Fruit fly (Drosophila melanogaster): Measurements from ENCODE around the gene CG14860.

Gene CG14860

DNA sequence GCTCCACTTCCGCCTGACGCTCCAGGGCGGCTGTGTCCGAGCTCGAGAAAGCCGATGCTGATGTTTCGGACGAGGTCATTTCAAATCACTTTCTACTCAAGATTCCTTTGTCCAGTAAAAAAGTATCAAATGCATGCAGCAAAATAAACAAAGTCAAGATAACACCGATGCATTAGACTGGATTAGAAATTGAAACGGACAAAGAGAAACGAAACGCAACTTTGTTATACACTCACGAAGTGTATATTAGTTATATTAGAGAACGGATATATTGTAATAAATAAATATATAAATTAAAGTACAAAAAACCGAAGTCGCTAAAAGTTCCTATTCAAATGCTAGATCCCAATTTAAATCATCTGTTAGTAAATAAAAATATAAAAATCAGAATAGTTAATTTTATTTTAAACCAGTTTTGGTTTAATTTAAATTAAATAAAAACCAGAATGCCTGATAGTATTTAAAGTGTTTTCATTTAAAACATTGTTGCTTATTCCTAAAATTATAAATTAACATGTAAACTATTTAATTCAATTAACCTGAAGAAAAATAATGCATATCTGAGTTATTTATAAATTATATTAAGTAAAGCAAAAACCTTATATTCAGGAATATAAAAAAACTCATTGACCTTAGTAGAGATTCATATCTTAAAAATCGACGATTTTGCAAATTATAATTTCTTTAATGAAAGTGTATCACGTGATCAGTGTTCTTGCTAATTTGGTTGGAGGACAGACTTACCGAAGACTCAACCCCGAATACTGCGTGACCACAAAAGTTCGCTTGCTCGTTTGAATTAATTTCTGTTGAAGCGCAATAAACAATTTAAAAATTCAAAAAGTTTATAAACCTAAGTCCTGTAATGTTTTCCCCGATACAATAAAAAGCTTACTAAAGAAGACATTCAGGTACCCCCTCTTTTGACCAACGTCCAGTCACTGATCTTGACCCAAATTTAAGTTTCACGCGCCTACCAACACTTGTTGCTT, 497 bp upstream of the CG14860 start, which contains the start of gene Dph2 (continued):
- no peak for TF ChIP-seq D (optimal IDR thresholded peaks at IDR 0.05)
- TF ChIP-seq D (GFP tag; optimal IDR thresholded peaks at IDR 0.05): peak; percentile 21
- no peak for TF ChIP-seq CG1647 (GFP tag; optimal IDR thresholded peaks at IDR 0.05)
- TF ChIP-seq CG9817 (tag; optimal IDR thresholded peaks at IDR 0.05): peak; percentile 76
- TF ChIP-seq bbx (GFP tag; IDR thresholded peaks at IDR 0.05; ENCODE audit: partially characterized antibody): peak; percentile 33; the same call in 1 of the 2 replicates
- no peak for TF ChIP-seq TFAM (GFP tag; optimal IDR thresholded peaks at IDR 0.05)
- TF ChIP-seq CG15514 (GFP tag; optimal IDR thresholded peaks at IDR 0.05): peak; percentile 66
- TF ChIP-seq CG17359 (tag; optimal IDR thresholded peaks at IDR 0.05): peak; percentile 82
- TF ChIP-seq pfk (GFP tag; optimal IDR thresholded peaks at IDR 0.05): peak; percentile 98
- no peak for TF ChIP-seq inv (GFP tag; IDR thresholded peaks at IDR 0.05; ENCODE audit: partially characterized antibody)
- TF ChIP-seq CG10462 (GFP tag; optimal IDR thresholded peaks at IDR 0.05): no peak
- TF ChIP-seq CG9609 (GFP tag; optimal IDR thresholded peaks at IDR 0.05): peak; percentile 3
- peak; percentile 79; the same call in 2 of the 3 replicates for TF ChIP-seq C15 (GFP tag; IDR thresholded peaks at IDR 0.05)
- TF ChIP-seq Dfd (GFP tag; optimal IDR thresholded peaks at IDR 0.05): no peak
- TF ChIP-seq CG8281 (tag; optimal IDR thresholded peaks at IDR 0.05): peak; percentile 25
- peak; percentile 83 for TF ChIP-seq nmo (GFP tag; optimal IDR thresholded peaks at IDR 0.05)
- no peak for TF ChIP-seq ab (GFP tag; optimal IDR thresholded peaks at IDR 0.05)
- TF ChIP-seq otp (GFP tag; IDR thresholded peaks at IDR 0.05): peak; percentile 54
- TF ChIP-seq CG13894 (tag; optimal IDR thresholded peaks at IDR 0.05): peak; percentile 74

- TF ChIP-seq ci (GFP tag; IDR thresholded peaks at IDR 0.05) (peak; percentile 38; the same call in 1 of the 3 replicates), Elba2 (GFP tag; optimal IDR thresholded peaks at IDR 0.05) (no peak), CG3281 (GFP tag; optimal IDR thresholded peaks at IDR 0.05) (peak; percentile 34), CG10267 (tag; optimal IDR thresholded peaks at IDR 0.05) (peak; percentile 86), pum (GFP tag; optimal IDR thresholded peaks at IDR 0.05) (peak; percentile 57), tll (GFP tag; optimal IDR thresholded peaks at IDR 0.05) (no peak), Rfx (GFP tag; IDR thresholded peaks at IDR 0.05) (peak; percentile 82), Meics (GFP tag; optimal IDR thresholded peaks at IDR 0.05) (peak; percentile 64), CG4707 (GFP tag; optimal IDR thresholded peaks at IDR 0.05) (no peak), sim (GFP tag; IDR thresholded peaks at IDR 0.05) (no peak), Six4 (GFP tag; optimal IDR thresholded peaks at IDR 0.05) (peak; percentile 58), pros (GFP tag; optimal IDR thresholded peaks at IDR 0.05) (no peak), chif (GFP tag; optimal IDR thresholded peaks at IDR 0.05) (peak in 1 of 2 experiments; percentile 18), tna (GFP tag; IDR thresholded peaks at IDR 0.05; ENCODE audit: partially characterized antibody) (no peak), lmd (GFP tag; IDR thresholded peaks at IDR 0.05) (peak; percentile 71), HmgZ (tag; optimal IDR thresholded peaks at IDR 0.05) (no peak), CG18476 (GFP tag; optimal IDR thresholded peaks at IDR 0.05) (no peak), CG31388 (GFP tag; optimal IDR thresholded peaks at IDR 0.05) (no peak), trh (GFP tag; optimal IDR thresholded peaks at IDR 0.05) (peak; percentile 67), row (GFP tag; IDR thresholded peaks at IDR 0.05) (peak; percentile 86), CTCF (GFP tag; optimal IDR thresholded peaks at IDR 0.05) (no peak), Spps (tag; optimal IDR thresholded peaks at IDR 0.05) (no peak), Gug (GFP tag; IDR thresholded peaks at IDR 0.05) (peak; percentile 59; the same call in 2 of the 4 replicates), H2.0 (GFP tag; IDR thresholded peaks at IDR 0.05) (peak; percentile 36; the same call in 1 of the 2 replicates), dysf (GFP tag; IDR thresholded peaks at IDR 0.05) (peak; percentile 68), E2f1 (GFP tag; IDR thresholded peaks at IDR 0.05) (peak; percentile 72), CkIIα-i1 (GFP tag; IDR thresholded peaks at IDR 0.05) (no peak), B-H2 (GFP tag; optimal IDR thresholded peaks at IDR 0.05) (peak; percentile 71), repo (GFP tag; optimal IDR thresholded peaks at IDR 0.05) (no peak)
Observed at dm6 chr3R:14898280-14898756, 3.7 kb downstream of the CG14860 start, which contains the start of the genes Nup93-2 and CG3817. Nup93-2 (minus strand) TSS chr3R:14898372. CG3817 (plus strand) TSS chr3R:14898739.

All from whole organism, embryonic.